Worm (Caenorhabditis elegans): Measurements from ENCODE around the gene ver-3.

Gene ver-3

ce11 chrX:11031047-11031695, 38.9 kb downstream of the ver-3 start:
- peak; percentile 9 for TF ChIP-seq F57A8.1 (GFP tag; optimal IDR thresholded peaks at IDR 0.05)
- TF ChIP-seq die-1 (tag; optimal IDR thresholded peaks at IDR 0.05) = peak; percentile 21
- peak; percentile 14; the same call in 1 of the 2 replicates for TF ChIP-seq rcor-1 (GFP tag; IDR thresholded peaks at IDR 0.05)
- TF ChIP-seq ztf-18 (tag; optimal IDR thresholded peaks at IDR 0.05) = peak; percentile 55
- peak; percentile 34 for TF ChIP-seq tbp1 (GFP tag; optimal IDR thresholded peaks at IDR 0.05)
- TF ChIP-seq ets-4 (GFP tag; optimal IDR thresholded peaks at IDR 0.05) = peak; percentile 72
- peak; percentile 51; the same call in 1 of the 2 replicates for TF ChIP-seq C06A6.2 (GFP tag; conservative IDR thresholded peaks at IDR 0.05)
- peak; percentile 99 for TF ChIP-seq zfh-2 (GFP tag; conservative IDR thresholded peaks at IDR 0.05)
- peak; percentile 68 for TF ChIP-seq repo-1 (tag; optimal IDR thresholded peaks at IDR 0.05)
- peak; percentile 63 for TF ChIP-seq pbrm-1 (GFP tag; IDR thresholded peaks at IDR 0.05)
- TF ChIP-seq snpc-3.4 (tag; optimal IDR thresholded peaks at IDR 0.05) = peak; percentile 21
- TF ChIP-seq ceh-79 (tag; optimal IDR thresholded peaks at IDR 0.05) = no peak
- peak; percentile 94 for TF ChIP-seq lin-40 (tag; optimal IDR thresholded peaks at IDR 0.05)
- TF ChIP-seq egl-44 (GFP tag; IDR thresholded peaks at IDR 0.05) = no peak
- TF ChIP-seq pha-4 (tag; optimal IDR thresholded peaks at IDR 0.05) = no peak
- TF ChIP-seq ceh-40 (GFP tag; IDR thresholded peaks at IDR 0.05) = no peak
- peak; percentile 31 for TF ChIP-seq hmg-20 (GFP tag; IDR thresholded peaks at IDR 0.05)
- TF ChIP-seq F52B5.7 (tag; optimal IDR thresholded peaks at IDR 0.05) = peak; percentile 31
- peak in 1 of 2 experiments; percentile 52 for TF ChIP-seq rec-8 (tag; optimal IDR thresholded peaks at IDR 0.05)
- TF ChIP-seq T07F8.4 (tag; optimal IDR thresholded peaks at IDR 0.05) = peak; percentile 54
- TF ChIP-seq ztf-22 (GFP tag; optimal IDR thresholded peaks at IDR 0.05) = no peak
- TF ChIP-seq mcd-1 (GFP tag; IDR thresholded peaks at IDR 0.05) = peak; percentile 72
- peak; percentile 73 for TF ChIP-seq atf-7 (tag; optimal IDR thresholded peaks at IDR 0.05)
- TF ChIP-seq ceh-27 (GFP tag; optimal IDR thresholded peaks at IDR 0.05) = peak; percentile 80
- TF ChIP-seq snpc-4 (GFP tag; optimal IDR thresholded peaks at IDR 0.05) = peak; percentile 50
- peak in 1 of 4 experiments; percentile 46 for TF ChIP-seq snpc-4 (tag; optimal IDR thresholded peaks at IDR 0.05)
- TF ChIP-seq aptf-3 (GFP tag; IDR thresholded peaks at IDR 0.05) = no peak
- TF ChIP-seq F49E8.2 (tag; optimal IDR thresholded peaks at IDR 0.05; ENCODE audit: insufficient read depth) = no peak
- TF ChIP-seq dox-1 (GFP tag; IDR thresholded peaks at IDR 0.05) = peak; percentile 90
- TF ChIP-seq madf-10 (tag; optimal IDR thresholded peaks at IDR 0.05) = peak; percentile 62
- TF ChIP-seq somi-1 (GFP tag; optimal IDR thresholded peaks at IDR 0.05) = peak; percentile 52
- TF ChIP-seq hmg-1.2 (GFP tag; IDR thresholded peaks at IDR 0.05) = peak; percentile 82
- TF ChIP-seq nfya-2 (GFP tag; IDR thresholded peaks at IDR 0.05) = no peak
- no peak for TF ChIP-seq F57C9.4 (tag; optimal IDR thresholded peaks at IDR 0.05)
- TF ChIP-seq lir-1 (GFP tag; conservative IDR thresholded peaks at IDR 0.05) = 0 out of 2 replicates have a peak, but pooled peaks have one; percentile 47
- peak; percentile 2 for TF ChIP-seq lin-54 (GFP tag; optimal IDR thresholded peaks at IDR 0.05)
- TF ChIP-seq nhr-27 (tag; optimal IDR thresholded peaks at IDR 0.05) = peak; percentile 22
- peak; percentile 38 for TF ChIP-seq athp-1 (tag; optimal IDR thresholded peaks at IDR 0.05)
- peak; percentile 54 for TF ChIP-seq B0035.1 (tag; optimal IDR thresholded peaks at IDR 0.05)
- TF ChIP-seq nfyb-1 (GFP tag; IDR thresholded peaks at IDR 0.05) = peak; percentile 80
- peak; percentile 52 to 80 for TF ChIP-seq let-607 (tag; optimal IDR thresholded peaks at IDR 0.05)
- TF ChIP-seq ekl-4 (GFP tag; IDR thresholded peaks at IDR 0.05) = peak; percentile 75
- no peak for TF ChIP-seq hsf-1 (GFP tag; IDR thresholded peaks at IDR 0.05)
- TF ChIP-seq egrh-3 (GFP tag; IDR thresholded peaks at IDR 0.05) = peak; percentile 86
- no peak for TF ChIP-seq T26A5.8 (tag; optimal IDR thresholded peaks at IDR 0.05)
- TF ChIP-seq nhr-80 (tag; optimal IDR thresholded peaks at IDR 0.05) = peak; percentile 78
- TF ChIP-seq let-526 (GFP tag; IDR thresholded peaks at IDR 0.05) = no peak; the same call in 1 of the 2 replicates
